Worm (Caenorhabditis elegans) whole organism, late embryonic: ENCODE measurements around the gene myrf-2.

Experiments
- C08G9.2 ChIP-seq: sonication (generic microtip); optimal IDR thresholded peaks from 2 replicates; lab custom pipeline; 2016; ENCODE audit warnings: mild to moderate bottlenecking, missing genetic modification characterization, moderate library complexity, missing compliant biosample characterization
- C38D4.7 ChIP-seq: fragments of 200-800 bp; sonication (Bioruptor generic); optimal IDR thresholded peaks from 2 replicates; lab custom pipeline; 2018; ENCODE audit warnings: mild to moderate bottlenecking, missing genetic modification characterization, moderate library complexity, missing compliant biosample characterization
- F13H6.1 ChIP-seq: sonication (generic microtip); optimal IDR thresholded peaks from 2 replicates; lab custom pipeline; 2016; ENCODE audit warnings: missing genetic modification characterization, missing compliant biosample characterization
- K02D7.2 ChIP-seq: sonication (generic microtip); optimal IDR thresholded peaks from 2 replicates; lab custom pipeline; 2017; ENCODE audit warnings: mild to moderate bottlenecking, missing genetic modification characterization, missing compliant biosample characterization
- ahr-1 ChIP-seq: sonication (generic microtip); optimal IDR thresholded peaks from 2 replicates; lab custom pipeline; 2016; ENCODE audit warnings: missing genetic modification characterization, missing compliant biosample characterization
- ceh-19 ChIP-seq: fragments of 200-800 bp; sonication (Bioruptor generic); optimal IDR thresholded peaks from 2 replicates; lab custom pipeline; 2018; ENCODE audit warnings: mild to moderate bottlenecking, missing genetic modification characterization, missing compliant biosample characterization
- ceh-22 ChIP-seq: sonication (generic microtip); optimal IDR thresholded peaks from 2 replicates; lab custom pipeline; 2017; ENCODE audit warnings: missing biosample characterization, missing genetic modification characterization
- ceh-31 ChIP-seq: sonication (generic microtip); optimal IDR thresholded peaks from 2 replicates; lab custom pipeline; 2016; ENCODE audit warnings: missing genetic modification characterization, missing compliant biosample characterization
- ceh-34 ChIP-seq: sonication (generic microtip); optimal IDR thresholded peaks from 2 replicates; lab custom pipeline; 2016; ENCODE audit warnings: mild to moderate bottlenecking, missing genetic modification characterization, missing compliant biosample characterization
- ceh-45 ChIP-seq: fragments of 200-800 bp; sonication (Bioruptor generic); IDR thresholded peaks from 2 replicates; pipeline ENCODE4 v1.3.6; 2022; ENCODE audit warnings: missing genetic modification reagents, missing genetic modification characterization, missing compliant biosample characterization
- ceh-48 ChIP-seq: sonication (generic microtip); optimal IDR thresholded peaks from 2 replicates; lab custom pipeline; 2016; ENCODE audit warnings: missing genetic modification characterization, inconsistent platforms, missing compliant biosample characterization
- ceh-9 ChIP-seq: sonication (generic microtip); optimal IDR thresholded peaks from 2 replicates; lab custom pipeline; 2016; ENCODE audit warnings: mild to moderate bottlenecking, missing genetic modification characterization, inconsistent platforms, missing compliant biosample characterization
- che-1 ChIP-seq: sonication (generic microtip); optimal IDR thresholded peaks from 2 replicates; lab custom pipeline; 2016; ENCODE audit warnings: mild to moderate bottlenecking, missing genetic modification characterization, missing compliant biosample characterization
- dmd-4 ChIP-seq: sonication (generic microtip); optimal IDR thresholded peaks from 2 replicates; lab custom pipeline; 2016; ENCODE audit warnings: borderline replicate concordance, missing genetic modification characterization, missing compliant biosample characterization
- elt-4 ChIP-seq: sonication (generic microtip); optimal IDR thresholded peaks from 2 replicates; lab custom pipeline; 2016; ENCODE audit warnings: missing genetic modification characterization, missing compliant biosample characterization
- ets-4 ChIP-seq: sonication (generic microtip); optimal IDR thresholded peaks from 2 replicates; lab custom pipeline; 2016; ENCODE audit warnings: missing genetic modification characterization, missing compliant biosample characterization
- fkh-6 ChIP-seq: sonication (generic microtip); optimal IDR thresholded peaks from 2 replicates; lab custom pipeline; 2016; ENCODE audit warnings: missing genetic modification characterization, missing compliant biosample characterization
- gmeb-2 ChIP-seq: sonication (generic microtip); optimal IDR thresholded peaks from 2 replicates; lab custom pipeline; 2016; ENCODE audit warnings: missing genetic modification characterization, inconsistent platforms, missing compliant biosample characterization
- hlh-15 ChIP-seq: sonication (generic microtip); optimal IDR thresholded peaks from 2 replicates; lab custom pipeline; 2016; ENCODE audit warnings: missing genetic modification characterization, missing compliant biosample characterization
- hlh-30 ChIP-seq: sonication (generic microtip); optimal IDR thresholded peaks from 2 replicates; lab custom pipeline; 2017; ENCODE audit warnings: antibody characterized with exemption, missing genetic modification characterization, missing compliant biosample characterization; ENCODE audit not compliant: insufficient read depth
- lin-11 ChIP-seq: fragments of 200-800 bp; sonication (Bioruptor generic); optimal IDR thresholded peaks from 2 replicates; lab custom pipeline; 2018; ENCODE audit warnings: mild to moderate bottlenecking, missing genetic modification characterization, missing compliant biosample characterization
- mec-3 ChIP-seq: sonication (generic microtip); optimal IDR thresholded peaks from 2 replicates; lab custom pipeline; 2016; ENCODE audit warnings: borderline replicate concordance, missing genetic modification characterization, missing compliant biosample characterization
- nhr-11 ChIP-seq: fragments of 150-350 bp; optimal IDR thresholded peaks from 2 replicates; lab custom pipeline; 2014; ENCODE audit warnings: missing biosample characterization, missing genetic modification characterization
- nhr-232 ChIP-seq: sonication (generic microtip); optimal IDR thresholded peaks from 2 replicates; lab custom pipeline; 2016; ENCODE audit warnings: missing genetic modification characterization, missing compliant biosample characterization
- npax-4 ChIP-seq: sonication (generic microtip); optimal IDR thresholded peaks from 2 replicates; lab custom pipeline; 2016; ENCODE audit warnings: missing genetic modification characterization, missing compliant biosample characterization
- odd-2 ChIP-seq: sonication (generic microtip); optimal IDR thresholded peaks from 2 replicates; lab custom pipeline; 2017; ENCODE audit warnings: antibody characterized with exemption, mild to moderate bottlenecking, missing genetic modification characterization, missing compliant biosample characterization
- pqm-1 ChIP-seq: sonication (generic microtip); optimal IDR thresholded peaks from 2 replicates; lab custom pipeline; 2016; ENCODE audit warnings: missing genetic modification characterization, missing compliant biosample characterization
- ref-2 ChIP-seq: sonication (generic microtip); optimal IDR thresholded peaks from 2 replicates; lab custom pipeline; 2016; ENCODE audit warnings: missing genetic modification characterization, missing compliant biosample characterization
- sdc-2 ChIP-seq: sonication (generic microtip); optimal IDR thresholded peaks from 2 replicates; lab custom pipeline; 2016; ENCODE audit warnings: missing genotype, missing genetic modification characterization, missing compliant biosample characterization
- sox-4 ChIP-seq: sonication (generic microtip); optimal IDR thresholded peaks from 2 replicates; lab custom pipeline; 2017; ENCODE audit warnings: mild to moderate bottlenecking, missing genetic modification characterization, inconsistent platforms, missing compliant biosample characterization
- tbx-2 ChIP-seq: sonication (generic microtip); optimal IDR thresholded peaks from 2 replicates; lab custom pipeline; 2016; ENCODE audit warnings: missing genetic modification characterization, missing compliant biosample characterization
- unc-42 ChIP-seq: sonication (generic microtip); optimal IDR thresholded peaks from 2 replicates; lab custom pipeline; 2016; ENCODE audit warnings: missing genotype, missing genetic modification characterization, missing compliant biosample characterization
- zip-5 ChIP-seq: sonication (generic microtip); optimal IDR thresholded peaks from 2 replicates; lab custom pipeline; 2016; ENCODE audit warnings: missing genetic modification characterization, missing compliant biosample characterization

The myrf-2 gene

ce11 chrX:10236844-10237243 lies 42.7 kb upstream of the myrf-2 start, which contains the start of gene zipt-13:
Gene zipt-13 (minus strand): TSS chrX:10236944.
- TF ChIP-seq ceh-48: no peak
- no peak for TF ChIP-seq mec-3 (tag; lab: Kevin White, UChicago)
- no peak for TF ChIP-seq F13H6.1
- no peak for TF ChIP-seq odd-2 (tag; lab: Kevin White, UChicago)
- TF ChIP-seq elt-4 (tag; lab: Kevin White, UChicago): no peak
- TF ChIP-seq ceh-31 (tag; lab: Kevin White, UChicago): no peak
- no peak for TF ChIP-seq ceh-9
- no peak for TF ChIP-seq nhr-232 (tag; lab: Kevin White, UChicago)
- no peak for TF ChIP-seq gmeb-2 (tag; lab: Kevin White, UChicago)

DNA sequence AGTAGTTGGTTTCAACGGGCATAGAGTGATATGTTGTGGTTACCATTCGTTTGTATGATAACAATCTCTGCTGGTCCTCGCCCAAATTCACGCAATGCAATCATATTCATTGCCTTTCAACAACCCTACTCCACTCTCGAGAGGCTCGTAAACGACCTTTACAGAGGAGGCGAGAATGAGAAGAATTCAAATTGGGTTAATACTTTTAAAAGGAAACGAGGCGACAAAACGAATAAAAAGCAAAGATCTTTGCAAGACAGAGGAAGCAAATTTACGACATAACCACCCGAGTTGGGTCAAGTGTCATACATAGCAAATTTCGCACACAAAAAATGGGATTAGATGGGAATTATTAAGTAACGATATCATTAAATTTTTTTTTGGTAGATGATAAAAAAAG lies 38.2 kb upstream of the myrf-2 start:
- TF ChIP-seq unc-42 (tag; lab: Kevin White, UChicago) (peak; percentile 13), dmd-4 (tag; lab: Kevin White, UChicago) (no peak)

- TF ChIP-seq C08G9.2 (tag; lab: Kevin White, UChicago) (no peak), ceh-48 (no peak), ceh-45 (GFP tag; lab: Robert Waterston, UW) (no peak), ref-2 (no peak), sox-4 (no peak), nhr-11 (tag; lab: Kevin White, UChicago) (no peak), hlh-30 (tag; lab: Kevin White, UChicago) (peak; percentile 19)
Observed at ce11 chrX:10230872-10231271, 36.7 kb upstream of the myrf-2 start.

- TF ChIP-seq zip-5 (tag; lab: Kevin White, UChicago) (no peak), lin-11 (tag; lab: Kevin White, UChicago) (no peak), tbx-2 (tag; lab: Kevin White, UChicago) (no peak), C38D4.7 (GFP tag; lab: Kevin White, UChicago) (no peak), nhr-232 (tag; lab: Kevin White, UChicago) (no peak), che-1 (tag; lab: Kevin White, UChicago) (no peak), sdc-2 (tag; lab: Kevin White, UChicago) (no peak), C08G9.2 (tag; lab: Kevin White, UChicago) (no peak), ets-4 (tag; lab: Kevin White, UChicago) (no peak), nhr-11 (tag; lab: Kevin White, UChicago) (no peak), hlh-15 (tag; lab: Kevin White, UChicago) (no peak), fkh-6 (tag; lab: Kevin White, UChicago) (no peak), ahr-1 (no peak), pqm-1 (tag; lab: Kevin White, UChicago) (no peak), ceh-22 (no peak), ceh-34 (tag; lab: Kevin White, UChicago) (no peak), ceh-9 (no peak)
Observed at ce11 chrX:10228094-10228746, 34.0 kb upstream of the myrf-2 start, which contains the start of gene C14H10.3. Gene C14H10.3 (minus strand): TSS chrX:10228137.

DNA sequence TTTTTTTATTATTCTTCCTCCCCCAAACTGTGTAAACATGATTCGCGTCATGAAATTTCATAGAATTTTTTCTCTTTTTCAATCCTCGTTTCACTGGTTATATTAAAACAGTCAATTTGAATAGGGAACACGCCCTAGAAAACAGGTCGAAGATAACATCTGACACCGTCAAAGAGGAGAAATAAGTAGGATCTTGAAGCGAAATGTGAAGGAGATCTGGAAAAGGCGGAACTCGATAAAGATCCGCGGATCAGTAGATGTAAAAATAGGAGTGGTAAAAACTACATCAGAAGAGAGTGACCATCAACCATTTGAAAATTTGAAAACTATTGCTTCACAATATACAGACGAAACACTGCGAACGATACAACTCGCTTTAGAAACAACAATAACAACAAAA lies 33.0 kb upstream of the myrf-2 start:
- TF ChIP-seq npax-4 (tag; lab: Kevin White, UChicago) (no peak), ceh-19 (GFP tag; lab: Kevin White, UChicago) (no peak), K02D7.2 (tag; lab: Kevin White, UChicago) (no peak), hlh-15 (tag; lab: Kevin White, UChicago) (no peak), C38D4.7 (GFP tag; lab: Kevin White, UChicago) (no peak)
- TF ChIP-seq, all 69 proteins: peak for 0
